Fruit fly (Drosophila melanogaster): Measurements from ENCODE around the gene CG11368.

- TF ChIP-seq OdsH (GFP tag; optimal IDR thresholded peaks at IDR 0.05) (no peak), CG9705 (GFP tag; optimal IDR thresholded peaks at IDR 0.05) (no peak), dl (GFP tag; optimal IDR thresholded peaks at IDR 0.05; ENCODE audit: insufficient read depth in 1 of 2, partially characterized antibody in 2 of 2) (no peak), br (GFP tag; optimal IDR thresholded peaks at IDR 0.05) (no peak), sv (GFP tag; optimal IDR thresholded peaks at IDR 0.05) (no peak), rgr (GFP tag; optimal IDR thresholded peaks at IDR 0.05) (no peak)
These were observed 45.1 kb upstream of the CG11368 start, which contains the start of gene CG32727 for dm6 chrX:7406908-7407307.
